Worm (Caenorhabditis elegans) whole organism, early embryonic: ENCODE measurements around the gene pas-2.

Experiments
- aly-1 ChIP-seq: sonication (generic microtip); optimal IDR thresholded peaks from 2 replicates; lab custom pipeline; 2016; ENCODE audit warnings: missing genetic modification characterization, missing compliant biosample characterization
- ama-1 ChIP-seq: fragments of 150-350 bp; optimal IDR thresholded peaks from 2 replicates; lab custom pipeline; 2014
- ceh-13 ChIP-seq: fragments of 200-800 bp; sonication (Bioruptor generic); optimal IDR thresholded peaks from 2 replicates; lab custom pipeline; 2018; ENCODE audit warnings: mild to moderate bottlenecking, missing genetic modification characterization, missing compliant biosample characterization
- ceh-36 ChIP-seq: sonication (generic microtip); optimal IDR thresholded peaks from 2 replicates; lab custom pipeline; 2016; ENCODE audit warnings: missing genetic modification characterization, inconsistent platforms, missing compliant biosample characterization
- hnd-1 ChIP-seq: sonication (generic microtip); optimal IDR thresholded peaks from 2 replicates; lab custom pipeline; 2016; ENCODE audit warnings: missing genetic modification characterization, missing compliant biosample characterization
- pes-1 ChIP-seq: fragments of 200-800 bp; sonication (Bioruptor generic); IDR thresholded peaks from 2 replicates; pipeline ENCODE4 v1.3.6; 2022; ENCODE audit warnings: missing genetic modification reagents, missing genetic modification characterization, missing compliant biosample characterization
- scrt-1 ChIP-seq: fragments of 200-800 bp; sonication (Bioruptor generic); IDR thresholded peaks from 2 replicates; pipeline ENCODE4 v1.3.6; 2022; ENCODE audit warnings: missing genetic modification characterization, missing compliant biosample characterization

ce11 chrV:10726691-10727090, 43.5 kb upstream of the pas-2 start:
- TF ChIP-seq ceh-13 (GFP tag; lab: Kevin White, UChicago) (no peak), ceh-36 (tag; lab: Kevin White, UChicago) (no peak), ama-1 (lab: Kevin White, UChicago) (no peak), aly-1 (tag; lab: Kevin White, UChicago) (no peak), hnd-1 (tag; lab: Kevin White, UChicago) (no peak), pes-1 (no peak), scrt-1 (no peak)
